Fruit fly (Drosophila melanogaster): Measurements from ENCODE around the gene CG5478.

DNA sequence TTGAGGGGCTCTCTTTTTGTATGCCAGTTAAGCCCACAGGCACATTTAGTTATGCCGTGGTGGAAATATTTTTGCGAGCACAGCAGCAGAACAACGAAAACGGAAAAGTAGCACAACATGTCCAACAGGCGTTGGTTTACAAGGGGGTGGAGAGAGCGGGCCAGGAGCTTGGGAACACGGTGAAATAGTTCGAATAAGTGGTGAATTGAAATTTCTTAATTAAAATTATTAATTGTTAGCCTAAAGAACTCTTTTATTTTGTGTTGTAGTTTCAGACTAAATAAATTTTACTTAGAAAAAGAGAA is 13.4 kb downstream of the CG5478 start:
- TF ChIP-seq CG6163 (GFP tag; IDR thresholded peaks at IDR 0.05) (no peak), CG6808 (GFP tag; optimal IDR thresholded peaks at IDR 0.05) (no peak), CG11294 (GFP tag; IDR thresholded peaks at IDR 0.05) (no peak), CG11762 (GFP tag; optimal IDR thresholded peaks at IDR 0.05; ENCODE audit: insufficient read depth) (no peak), eg (GFP tag; IDR thresholded peaks at IDR 0.05) (no peak; the same call in 2 of the 3 replicates), salr (GFP tag; optimal IDR thresholded peaks at IDR 0.05) (no peak), Lpt (GFP tag; optimal IDR thresholded peaks at IDR 0.05) (no peak), CG10669 (GFP tag; optimal IDR thresholded peaks at IDR 0.05) (no peak), Eip75B (GFP tag; optimal IDR thresholded peaks at IDR 0.05) (no peak), CG3919 (GFP tag; optimal IDR thresholded peaks at IDR 0.05) (no peak), CG34406 (GFP tag; optimal IDR thresholded peaks at IDR 0.05) (no peak), pdm3 (GFP tag; optimal IDR thresholded peaks at IDR 0.05) (no peak)
